Fruit fly (Drosophila melanogaster) whole organism, prepupa: Measurements from ENCODE around the gene CG14325.
A peak's percentile ranks its signal among the peaks of the same experiment; 100 is the strongest.

Source experiments
- CG16779 ChIP-seq: fragments of 200-800 bp; sonication (Bioruptor generic); optimal IDR thresholded peaks from 3 replicates; lab custom pipeline; 2017; ENCODE audit warnings: missing biosample characterization, mild to moderate bottlenecking, missing genetic modification characterization
- CG8119 ChIP-seq: fragments of 200-800 bp; sonication (Bioruptor generic); IDR thresholded peaks from 3 replicates; pipeline ENCODE4 v1.3.6; 2022; ENCODE audit warnings: missing biosample characterization, missing genetic modification characterization
- Smox ChIP-seq: fragments of 200-800 bp; sonication (Bioruptor generic); optimal IDR thresholded peaks from 3 replicates; lab custom pipeline; 2016; ENCODE audit warnings: missing biosample characterization, missing genetic modification characterization
- eg ChIP-seq: fragments of 200-800 bp; sonication (Bioruptor generic); IDR thresholded peaks from 3 replicates; pipeline ENCODE4 v1.3.6; 2022; ENCODE audit warnings: missing biosample characterization, missing genetic modification characterization
- ss ChIP-seq, 2 experiments: fragments of 200-800 bp; sonication (Bioruptor generic); optimal IDR thresholded peaks; 2 replicates in 1 of 2; 3 replicates in 1 of 2; lab custom pipeline; 2017 to 2018; ENCODE audit warnings: mild to moderate bottlenecking in 2 of 2, missing biosample characterization in 2 of 2, missing genetic modification characterization in 2 of 2, moderate library complexity in 1 of 2
- svp ChIP-seq: fragments of 200-800 bp; sonication (Bioruptor generic); peaks from one replicate; lab custom pipeline; 2016; ENCODE audit warnings: missing biosample characterization, missing genetic modification characterization

dm6 chr3R:17617976-17618308 is 9.0 kb upstream of the CG14325 start:
- TF ChIP-seq Smox, result no peak
- TF ChIP-seq CG8119, result no peak
- TF ChIP-seq ss (GFP tag; optimal IDR thresholded peaks at IDR 0.05; lab: Kevin White, UChicago), result peak in 1 of 2 experiments; percentile 0
- no peak for TF ChIP-seq eg (GFP tag; lab: Robert Waterston, UW)
- peak; percentile 83 for TF ChIP-seq svp
- TF ChIP-seq CG16779, result peak; percentile 9
